Fruit fly (Drosophila melanogaster) whole organism, wandering third instar larva: ENCODE results near the gene Shawn.
A peak's percentile ranks its signal among the peaks of the same experiment; 100 is the strongest.

Source experiments
- Abd-B ChIP-seq: fragments of >200 bp; optimal IDR thresholded peaks from 2 replicates; lab custom pipeline; 2017; ENCODE audit warnings: missing biosample characterization, missing genetic modification characterization
- CG32264 ChIP-seq: fragments of 200-800 bp; sonication (Bioruptor generic); optimal IDR thresholded peaks from 2 replicates; lab custom pipeline; 2016; ENCODE audit warnings: missing biosample characterization, missing genetic modification characterization
- CG9705 ChIP-seq: fragments of 200-800 bp; sonication (Bioruptor generic); optimal IDR thresholded peaks from 2 replicates; lab custom pipeline; 2018; ENCODE audit warnings: missing biosample characterization, mild to moderate bottlenecking, missing genetic modification characterization
- CrebA ChIP-seq: fragments of 200-800 bp; sonication (Bioruptor generic); optimal IDR thresholded peaks from 2 replicates; lab custom pipeline; 2016; ENCODE audit warnings: missing biosample characterization, mild to moderate bottlenecking, missing genetic modification characterization, borderline replicate concordance
- Dif ChIP-seq: fragments of 200-275, 200-300 bp; sonication (Bioruptor generic); optimal IDR thresholded peaks from 2 replicates; lab custom pipeline; 2018; ENCODE audit warnings: missing biosample characterization, missing genetic modification characterization; ENCODE audit not compliant: partially characterized antibody
- GATAd ChIP-seq: sonication (Bioruptor generic); optimal IDR thresholded peaks from 2 replicates; lab custom pipeline; 2016; ENCODE audit warnings: missing biosample characterization, missing genetic modification characterization
- HLH106 ChIP-seq: fragments of 200-800 bp; optimal IDR thresholded peaks from 3 replicates; lab custom pipeline; 2019; ENCODE audit warnings: missing biosample characterization, mild to moderate bottlenecking, missing genetic modification characterization, moderate library complexity
- Hnf4 ChIP-seq: fragments of 200-800 bp; sonication (Bioruptor generic); optimal IDR thresholded peaks from 2 replicates; lab custom pipeline; 2016; ENCODE audit warnings: missing biosample characterization, mild to moderate bottlenecking, missing genetic modification characterization
- Hr78 ChIP-seq: fragments of >200 bp; optimal IDR thresholded peaks from 2 replicates; lab custom pipeline; 2017; ENCODE audit warnings: missing biosample characterization, missing genetic modification characterization
- Hr83 ChIP-seq: fragments of 200-300 bp; sonication (Bioruptor generic); optimal IDR thresholded peaks from 2 replicates; lab custom pipeline; 2016; ENCODE audit warnings: missing biosample characterization, mild to moderate bottlenecking, missing genetic modification characterization, moderate library complexity; ENCODE audit not compliant: poor library complexity, severe bottlenecking
- Jra ChIP-seq: sonication (Bioruptor generic); optimal IDR thresholded peaks from 2 replicates; lab custom pipeline; 2016; ENCODE audit warnings: missing biosample characterization, missing genetic modification characterization
- Mio ChIP-seq: sonication (Bioruptor generic); optimal IDR thresholded peaks from 2 replicates; lab custom pipeline; 2016; ENCODE audit warnings: missing biosample characterization, missing genetic modification characterization
- Myc ChIP-seq: fragments of >200 bp; optimal IDR thresholded peaks from 2 replicates; lab custom pipeline; 2017
- N ChIP-seq: fragments of >200 bp; optimal IDR thresholded peaks from 2 replicates; lab custom pipeline; 2018; ENCODE audit warnings: missing biosample characterization, missing external identifiers, missing genetic modification characterization
- OdsH ChIP-seq: fragments of 200-800 bp; sonication (Bioruptor generic); optimal IDR thresholded peaks from 2 replicates; lab custom pipeline; 2016; ENCODE audit warnings: missing biosample characterization, mild to moderate bottlenecking, missing genetic modification characterization
- Rel ChIP-seq, 2 experiments: fragments of 200-800 bp; sonication (Bioruptor generic) in 1 of 2; optimal IDR thresholded peaks; 2 replicates in 1 of 2; 3 replicates in 1 of 2; lab custom pipeline; 2016 to 2019; ENCODE audit warnings: mild to moderate bottlenecking in 2 of 2, missing biosample characterization in 2 of 2, missing genetic modification characterization in 2 of 2, moderate library complexity in 1 of 2
- Sp1 ChIP-seq: fragments of 200-800 bp; sonication (Bioruptor generic); optimal IDR thresholded peaks from 3 replicates; lab custom pipeline; 2019; ENCODE audit warnings: missing biosample characterization, mild to moderate bottlenecking, missing genetic modification characterization, moderate library complexity
- Vsx2 ChIP-seq: fragments of 200-300, 225-300 bp; sonication (Bioruptor generic); optimal IDR thresholded peaks from 2 replicates; lab custom pipeline; 2018; ENCODE audit warnings: missing biosample characterization, missing genetic modification characterization; ENCODE audit not compliant: partially characterized antibody
- br ChIP-seq: fragments of 200-800 bp; sonication (Bioruptor generic); optimal IDR thresholded peaks from 2 replicates; lab custom pipeline; 2016; ENCODE audit warnings: missing biosample characterization, missing genetic modification characterization
- dl ChIP-seq, 2 experiments: fragments of 175-275, 200-275 bp in 1 of 2; fragments of 200-275 bp in 1 of 2; sonication (Bioruptor generic); optimal IDR thresholded peaks; lab custom pipeline; 2018; ENCODE audit warnings: mild to moderate bottlenecking in 2 of 2, missing biosample characterization in 2 of 2, missing genetic modification characterization in 2 of 2, moderate library complexity in 2 of 2; ENCODE audit not compliant: partially characterized antibody in 2 of 2, insufficient read depth in 1 of 2
- dsf ChIP-seq: sonication (Bioruptor generic); optimal IDR thresholded peaks from 2 replicates; lab custom pipeline; 2016; ENCODE audit warnings: missing biosample characterization, missing genetic modification characterization, borderline replicate concordance
- ey ChIP-seq: fragments of 200-800 bp; sonication (Bioruptor generic); optimal IDR thresholded peaks from 2 replicates; lab custom pipeline; 2016; ENCODE audit warnings: missing biosample characterization, missing genetic modification characterization
- foxo ChIP-seq, 2 experiments: fragments of 200-800 bp; sonication (Bioruptor generic); optimal IDR thresholded peaks; 2 replicates in 1 of 2; 3 replicates in 1 of 2; lab custom pipeline; 2016 to 2017; ENCODE audit warnings: missing biosample characterization in 2 of 2, missing genetic modification characterization in 2 of 2
- fru ChIP-seq: fragments of 200-800 bp; sonication (Bioruptor generic); optimal IDR thresholded peaks from 3 replicates; lab custom pipeline; 2016; ENCODE audit warnings: missing biosample characterization, mild to moderate bottlenecking, missing genetic modification characterization
- h ChIP-seq: fragments of 200-800 bp; sonication (Bioruptor generic); optimal IDR thresholded peaks from 3 replicates; lab custom pipeline; 2016; ENCODE audit warnings: missing biosample characterization, mild to moderate bottlenecking, missing genetic modification characterization
- jim ChIP-seq: fragments of 175-275, 200-325 bp; sonication (Bioruptor generic); optimal IDR thresholded peaks from 2 replicates; lab custom pipeline; 2016; ENCODE audit warnings: missing biosample characterization, mild to moderate bottlenecking, missing genetic modification characterization
- lola ChIP-seq: fragments of >200 bp; optimal IDR thresholded peaks from 2 replicates; lab custom pipeline; 2017; ENCODE audit warnings: missing biosample characterization, missing genetic modification characterization
- pan ChIP-seq: fragments of >200 bp; optimal IDR thresholded peaks from 2 replicates; lab custom pipeline; 2017
- psq ChIP-seq: fragments of 200-800 bp; sonication (Bioruptor generic); optimal IDR thresholded peaks from 3 replicates; lab custom pipeline; 2017; ENCODE audit warnings: missing biosample characterization, mild to moderate bottlenecking, missing genetic modification characterization, moderate library complexity
- rgr ChIP-seq: fragments of 200-800 bp; sonication (Bioruptor generic); optimal IDR thresholded peaks from 3 replicates; lab custom pipeline; 2016; ENCODE audit warnings: missing biosample characterization, mild to moderate bottlenecking, missing genetic modification characterization
- sage ChIP-seq: fragments of 200-800 bp; sonication (Bioruptor generic); optimal IDR thresholded peaks from 2 replicates; lab custom pipeline; 2016; ENCODE audit warnings: missing biosample characterization, mild to moderate bottlenecking, missing genetic modification characterization
- sv ChIP-seq: fragments of 200-800 bp; sonication (Bioruptor generic); optimal IDR thresholded peaks from 3 replicates; lab custom pipeline; 2016; ENCODE audit warnings: missing biosample characterization, missing genetic modification characterization
- tai ChIP-seq: sonication (Bioruptor generic); optimal IDR thresholded peaks from 2 replicates; lab custom pipeline; 2016; ENCODE audit warnings: missing biosample characterization, missing genetic modification characterization
- usp ChIP-seq: fragments of >200 bp; optimal IDR thresholded peaks from 2 replicates; lab custom pipeline; 2017; ENCODE audit warnings: missing biosample characterization, missing genetic modification characterization
- woc ChIP-seq: sonication (Bioruptor generic); optimal IDR thresholded peaks from 2 replicates; lab custom pipeline; 2016; ENCODE audit warnings: missing biosample characterization, mild to moderate bottlenecking, missing genetic modification characterization

Shawn gene

DNA sequence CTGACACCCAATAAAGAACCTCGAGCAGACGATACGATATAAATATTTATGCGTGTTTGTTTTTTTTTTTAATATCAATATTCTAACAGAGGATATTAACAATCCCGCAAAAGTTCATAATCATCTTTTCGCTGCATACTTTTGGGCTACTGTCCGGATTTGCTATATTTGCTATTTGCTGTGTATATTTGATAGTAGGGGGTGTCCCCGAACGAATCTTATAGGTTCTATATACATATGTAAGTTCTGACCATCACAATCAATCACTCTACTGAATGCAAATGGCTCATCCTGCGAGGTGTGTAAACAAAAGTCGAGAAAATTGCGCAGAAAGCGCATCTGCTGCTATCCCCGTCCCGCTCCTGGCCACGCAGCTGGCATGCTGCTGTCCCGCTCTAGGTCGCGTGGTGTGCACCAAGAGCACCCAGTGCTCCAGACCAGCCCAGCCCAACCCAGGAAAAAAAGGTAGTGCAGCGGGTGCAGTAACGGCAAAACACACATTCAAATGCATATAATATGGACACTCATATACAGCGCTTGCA lies 29.5 kb downstream of the Shawn start:
- TF ChIP-seq h (GFP tag; lab: Kevin White, UChicago) (no peak), Rel (GFP tag; optimal IDR thresholded peaks at IDR 0.05; lab: Kevin White, UChicago) (no peak), Rel (tag; optimal IDR thresholded peaks at IDR 0.05; lab: Kevin White, UChicago) (peak; percentile 98), pan (lab: Kevin White, UChicago) (no peak), N (no peak), foxo (GFP tag; optimal IDR thresholded peaks at IDR 0.05; lab: Kevin White, UChicago) (no peak), Myc (lab: Kevin White, UChicago) (peak; percentile 50)

DNA sequence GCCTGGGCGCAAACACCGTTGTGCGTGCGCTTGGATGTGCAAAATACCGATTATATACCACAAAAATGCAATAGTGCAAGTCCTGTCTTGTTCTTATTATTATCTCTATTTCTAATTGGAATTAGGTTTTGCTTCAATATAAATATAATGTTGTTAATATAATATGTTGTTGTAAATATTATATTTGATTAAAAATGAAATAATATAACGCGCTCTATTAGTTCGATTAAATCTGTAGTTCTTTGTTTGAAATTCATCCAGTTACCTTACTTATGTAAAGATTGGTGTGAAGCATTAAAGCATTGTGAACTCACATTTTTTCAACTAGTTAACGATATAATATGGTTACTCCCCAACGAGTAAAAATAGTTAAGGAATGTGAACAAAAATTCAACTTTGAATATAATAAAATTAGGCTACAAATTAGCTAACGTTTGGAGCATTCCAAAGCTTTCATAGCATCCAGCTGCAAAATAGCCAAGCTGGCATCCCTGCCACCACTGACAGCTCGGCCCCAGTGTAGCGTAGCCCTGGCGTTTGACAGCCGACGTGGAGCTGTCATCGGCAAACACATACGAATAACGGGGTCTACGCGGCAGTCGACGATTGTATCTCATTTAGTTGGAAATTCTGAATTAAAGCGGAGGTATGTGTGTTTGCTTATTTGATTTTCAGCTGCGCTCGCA lies 31.6 kb downstream of the Shawn start, which contains the start of the genes CG12237 and Sec61gamma:
Gene CG12237, minus strand, starts transcription at position 51 of the 686 bp plus-strand sequence.
Gene Sec61gamma, plus strand, starts transcription at position 509 of the 686 bp plus-strand sequence.
- no peak for TF ChIP-seq Hnf4 (GFP tag; lab: Kevin White, UChicago)
- TF ChIP-seq Dif: peak; percentile 46
- peak; percentile 74 for TF ChIP-seq woc (GFP tag; lab: Kevin White, UChicago)
- TF ChIP-seq tai (GFP tag; lab: Kevin White, UChicago): no peak
- no peak for TF ChIP-seq Abd-B (GFP tag; lab: Kevin White, UChicago)
- TF ChIP-seq rgr (GFP tag; lab: Kevin White, UChicago): no peak
- TF ChIP-seq lola: no peak
- TF ChIP-seq sv (GFP tag; lab: Kevin White, UChicago): peak; percentile 8
- TF ChIP-seq h (GFP tag; lab: Kevin White, UChicago): no peak
- TF ChIP-seq fru (GFP tag; lab: Kevin White, UChicago): no peak
- no peak for TF ChIP-seq Rel (GFP tag; optimal IDR thresholded peaks at IDR 0.05; lab: Kevin White, UChicago)
- TF ChIP-seq Rel (tag; optimal IDR thresholded peaks at IDR 0.05; lab: Kevin White, UChicago): peak; percentile 49
- no peak for TF ChIP-seq CG9705 (GFP tag; lab: Kevin White, UChicago)
- no peak for TF ChIP-seq Jra (GFP tag; lab: Kevin White, UChicago)
- peak; percentile 45 for TF ChIP-seq Sp1 (GFP tag; lab: Kevin White, UChicago)
- TF ChIP-seq CG32264 (GFP tag; lab: Kevin White, UChicago): no peak
- TF ChIP-seq Myc (lab: Kevin White, UChicago): peak; percentile 94
- TF ChIP-seq psq: no peak
- TF ChIP-seq, all 38 proteins: peak for 6

DNA sequence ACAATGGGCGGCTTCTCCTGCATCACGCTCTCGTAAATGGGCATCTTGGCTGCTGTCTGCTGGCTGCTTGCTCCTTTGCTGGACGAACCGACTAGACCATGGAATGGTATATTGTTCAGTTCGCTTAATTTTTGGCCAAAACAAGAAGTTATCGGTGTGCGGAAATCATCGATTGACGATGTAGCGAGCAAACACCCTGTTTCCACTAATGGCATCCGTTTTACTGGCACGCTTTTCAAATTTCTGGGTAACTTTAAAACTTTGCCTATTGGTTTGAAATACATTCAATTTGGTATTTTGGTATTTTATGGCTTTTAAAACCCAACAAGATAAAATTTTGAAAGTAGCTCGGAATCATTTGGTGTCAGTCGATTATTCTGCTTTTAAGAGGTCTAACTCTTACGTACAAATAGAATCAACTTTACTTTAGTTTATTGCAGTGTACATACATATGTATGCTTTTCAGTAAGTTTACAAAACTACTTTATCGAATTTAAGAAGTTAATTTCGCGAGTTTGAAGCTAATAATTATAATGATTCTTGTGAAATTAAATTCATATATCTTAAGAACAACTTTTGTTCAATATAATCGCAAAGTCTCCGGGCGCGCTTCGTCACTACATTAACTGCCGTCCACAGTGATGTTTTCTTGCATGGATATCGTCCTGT lies 34.7 kb downstream of the Shawn start, which contains the start of gene Arp10:
Gene Arp10, minus strand, starts transcription at position 304 of the 669 bp plus-strand sequence.
- TF ChIP-seq dsf (GFP tag; lab: Kevin White, UChicago) (no peak), Hr83 (GFP tag; lab: Kevin White, UChicago) (no peak), lola (no peak), N (peak; percentile 87), Jra (GFP tag; lab: Kevin White, UChicago) (no peak), h (GFP tag; lab: Kevin White, UChicago) (peak; percentile 11), Dif (no peak), dl (GFP tag; optimal IDR thresholded peaks at IDR 0.05; lab: Kevin White, UChicago; ENCODE audit: insufficient read depth in 1 of 2, partially characterized antibody in 2 of 2) (no peak), HLH106 (peak; percentile 25), OdsH (GFP tag; lab: Kevin White, UChicago) (no peak), Sp1 (GFP tag; lab: Kevin White, UChicago) (peak; percentile 5), Hnf4 (GFP tag; lab: Kevin White, UChicago) (no peak), woc (GFP tag; lab: Kevin White, UChicago) (no peak), rgr (GFP tag; lab: Kevin White, UChicago) (no peak), usp (GFP tag; lab: Kevin White, UChicago) (no peak)
- TF ChIP-seq, all 38 proteins: peak for 4

DNA sequence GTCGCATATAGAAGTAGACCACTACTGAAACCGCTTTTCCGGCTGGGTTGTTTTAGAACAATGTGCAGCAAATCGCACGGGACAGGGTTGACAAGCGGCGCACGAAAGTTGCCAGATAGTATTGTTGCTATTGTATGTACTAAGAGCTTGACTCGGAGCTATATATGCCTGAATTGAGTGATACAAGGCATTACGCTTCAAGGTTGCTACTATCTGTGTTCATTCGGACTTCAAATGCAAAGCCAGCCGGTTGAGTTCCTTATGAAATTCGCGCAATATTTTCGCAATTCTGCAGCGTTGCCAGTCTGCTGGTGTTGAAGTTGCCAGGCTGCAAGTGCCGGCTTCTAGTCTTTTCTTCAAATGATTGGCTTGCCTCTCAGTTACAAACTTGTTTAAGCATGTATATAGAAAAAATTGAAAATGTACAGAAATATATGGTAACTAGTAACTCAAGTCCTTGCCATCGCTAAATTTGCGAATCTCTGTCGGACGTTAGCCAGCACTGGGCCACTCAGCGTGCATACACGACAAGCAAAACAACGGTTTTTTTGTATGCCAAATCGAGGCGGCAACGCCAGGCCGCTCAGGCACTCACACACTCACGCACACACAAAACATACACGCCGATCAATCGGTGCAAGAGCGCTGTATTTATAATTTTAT lies 40.6 kb downstream of the Shawn start, which contains the start of the genes Ranbp21 and Elys:
Gene Ranbp21, minus strand, starts transcription at position 513 of the 663 bp plus-strand sequence.
Gene Elys, plus strand, starts transcription at position 549 of the 663 bp plus-strand sequence.
- TF ChIP-seq woc (GFP tag; lab: Kevin White, UChicago) (no peak), jim (GFP tag; lab: Kevin White, UChicago) (no peak), Hr78 (GFP tag; lab: Kevin White, UChicago) (no peak), CrebA (GFP tag; lab: Kevin White, UChicago) (no peak), Myc (lab: Kevin White, UChicago) (no peak), lola (no peak), Jra (GFP tag; lab: Kevin White, UChicago) (no peak), rgr (GFP tag; lab: Kevin White, UChicago) (no peak), dsf (GFP tag; lab: Kevin White, UChicago) (no peak), Mio (GFP tag; lab: Kevin White, UChicago) (no peak), usp (GFP tag; lab: Kevin White, UChicago) (no peak), GATAd (GFP tag; lab: Kevin White, UChicago) (no peak), ey (GFP tag; lab: Kevin White, UChicago) (peak; percentile 59), Vsx2 (GFP tag; lab: Kevin White, UChicago) (no peak), sage (GFP tag; lab: Kevin White, UChicago) (no peak), HLH106 (peak; percentile 56), OdsH (GFP tag; lab: Kevin White, UChicago) (no peak), CG9705 (GFP tag; lab: Kevin White, UChicago) (peak; percentile 44), Hnf4 (GFP tag; lab: Kevin White, UChicago) (no peak), Rel (GFP tag; optimal IDR thresholded peaks at IDR 0.05; lab: Kevin White, UChicago) (no peak), Rel (tag; optimal IDR thresholded peaks at IDR 0.05; lab: Kevin White, UChicago) (no peak), N (no peak), Abd-B (GFP tag; lab: Kevin White, UChicago) (no peak), fru (GFP tag; lab: Kevin White, UChicago) (no peak), br (no peak), tai (GFP tag; lab: Kevin White, UChicago) (no peak)
